Worm (Caenorhabditis elegans) whole organism, young adult: ENCODE results near the gene rtfo-1.

Experiments used
- F37B4.10 ChIP-seq: fragments of 200-800 bp; sonication (Bioruptor generic); IDR thresholded peaks from 2 replicates; pipeline ENCODE4 v1.3.6; 2022; ENCODE audit warnings: missing genetic modification characterization, missing compliant biosample characterization
- T26A5.8 ChIP-seq: sonication (generic microtip); optimal IDR thresholded peaks from 2 replicates; lab custom pipeline; 2016; ENCODE audit warnings: missing genetic modification characterization, missing compliant biosample characterization
- Y67H2A.10 ChIP-seq: fragments of 200-800 bp; sonication (Bioruptor generic); conservative IDR thresholded peaks from 2 replicates; pipeline ENCODE4 v1.3.6; 2022; ENCODE audit warnings: missing genetic modification reagents, missing genetic modification characterization, missing compliant biosample characterization
- attf-6 ChIP-seq: fragments of 200-800 bp; sonication (Bioruptor generic); IDR thresholded peaks from 2 replicates; pipeline ENCODE4 v1.3.6; 2022; ENCODE audit warnings: missing genetic modification reagents, missing genetic modification characterization, missing compliant biosample characterization
- efl-1 ChIP-seq: fragments of 150-350 bp; optimal IDR thresholded peaks from 2 replicates; lab custom pipeline; 2014; ENCODE audit warnings: missing biosample characterization, missing genetic modification reagents, missing genetic modification characterization
- gei-17 ChIP-seq: fragments of 200-800 bp; sonication (Bioruptor generic); optimal IDR thresholded peaks from 2 replicates; lab custom pipeline; 2018; ENCODE audit warnings: mild to moderate bottlenecking, missing genetic modification characterization, missing compliant biosample characterization
- hrde-1 ChIP-seq: sonication (generic microtip); optimal IDR thresholded peaks from 2 replicates; lab custom pipeline; 2016; ENCODE audit warnings: missing genetic modification characterization, mild to moderate bottlenecking, missing compliant biosample characterization, moderate library complexity, missing genotype, missing genetic modification reagents, borderline replicate concordance
- lin-54 ChIP-seq: fragments of 200-800 bp; sonication (Bioruptor generic); optimal IDR thresholded peaks from 2 replicates; lab custom pipeline; 2018; ENCODE audit warnings: mild to moderate bottlenecking, missing genetic modification characterization, missing compliant biosample characterization
- nfya-1 ChIP-seq: sonication (generic microtip); optimal IDR thresholded peaks from 2 replicates; lab custom pipeline; 2017; ENCODE audit warnings: antibody characterized with exemption, missing compliant biosample characterization, missing genetic modification characterization, borderline replicate concordance; ENCODE audit not compliant: insufficient read depth
- pha-4 ChIP-seq: fragments of 150-350 bp; sonication (generic microtip); optimal IDR thresholded peaks from 2 replicates; lab custom pipeline; 2014; ENCODE audit warnings: missing biosample characterization, missing genetic modification reagents, missing genetic modification characterization
- repo-1 ChIP-seq: sonication (generic microtip); optimal IDR thresholded peaks from 2 replicates; lab custom pipeline; 2017; ENCODE audit warnings: mild to moderate bottlenecking, missing genetic modification characterization, missing compliant biosample characterization
- unc-62 ChIP-seq: fragments of 150-350 bp; optimal IDR thresholded peaks from 2 replicates; lab custom pipeline; 2014; ENCODE audit warnings: missing biosample characterization, missing genetic modification reagents, missing genetic modification characterization
- zfh-2 ChIP-seq: fragments of 200-800 bp; sonication (Bioruptor generic); conservative IDR thresholded peaks from 2 replicates; pipeline ENCODE4 v1.3.6; 2022; ENCODE audit warnings: missing genetic modification reagents, missing genetic modification characterization, missing compliant biosample characterization

DNA sequence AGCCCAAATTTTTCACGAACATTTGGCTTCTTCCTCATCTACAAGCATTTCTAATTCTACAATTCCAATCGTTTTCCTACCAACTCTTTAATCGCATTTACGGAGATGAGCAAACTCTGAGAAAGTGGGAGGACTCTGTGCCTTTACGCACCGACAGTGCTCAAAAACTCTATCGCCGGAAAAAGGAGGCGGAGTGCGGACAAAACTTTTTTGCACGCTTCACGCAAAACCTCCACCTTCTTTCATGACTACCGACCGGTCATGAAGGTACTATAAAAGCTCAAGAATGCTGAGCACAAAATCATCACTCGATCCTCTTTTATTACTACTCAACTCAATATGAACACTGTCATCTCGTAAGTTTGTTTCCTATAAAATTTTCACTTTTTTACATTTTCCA, 42.7 kb upstream of the rtfo-1 start, which contains the start of gene idpc-4:
- no peak for TF ChIP-seq F37B4.10 (GFP tag; lab: Robert Waterston, UW)
- TF ChIP-seq hrde-1, result no peak
- no peak for TF ChIP-seq Y67H2A.10 (GFP tag; lab: Robert Waterston, UW)
- no peak for TF ChIP-seq attf-6 (GFP tag; lab: Robert Waterston, UW)
- no peak for TF ChIP-seq pha-4 (tag; lab: Kevin White, UChicago)
- TF ChIP-seq gei-17 (GFP tag; lab: Kevin White, UChicago), result no peak
- TF ChIP-seq nfya-1 (tag; lab: Kevin White, UChicago), result no peak
- TF ChIP-seq efl-1, result no peak
- TF ChIP-seq repo-1 (tag; lab: Kevin White, UChicago), result no peak
- no peak for TF ChIP-seq lin-54 (GFP tag; lab: Kevin White, UChicago)
- no peak for TF ChIP-seq zfh-2 (GFP tag; lab: Robert Waterston, UW)
- TF ChIP-seq unc-62, result no peak
- no peak for TF ChIP-seq T26A5.8
